Fruit fly (Drosophila melanogaster) whole organism, embryonic: ENCODE measurements around the gene CG4455.

ENCODE experiments used
- CG14667 ChIP-seq: fragments of 200-800 bp; sonication (Bioruptor generic); IDR thresholded peaks from 2 replicates; pipeline ENCODE4 v1.3.6; 2022; ENCODE audit warnings: missing biosample characterization, missing genetic modification characterization
- Dbx ChIP-seq: fragments of 200-800 bp; sonication (Bioruptor generic); IDR thresholded peaks from 3 replicates; pipeline ENCODE4 v1.3.6; 2022; ENCODE audit warnings: missing biosample characterization, missing genetic modification characterization
- Med ChIP-seq: fragments of 200-800 bp; sonication (Bioruptor generic); peaks from one replicate; lab custom pipeline; 2016; ENCODE audit warnings: missing biosample characterization, missing genetic modification characterization, mild to moderate bottlenecking, inconsistent platforms, moderate library complexity
- corto ChIP-seq: fragments of 200-800 bp; sonication (Bioruptor generic); optimal IDR thresholded peaks from 2 replicates; lab custom pipeline; 2016; ENCODE audit warnings: missing biosample characterization, mild to moderate bottlenecking, missing genetic modification characterization, moderate library complexity
- en ChIP-seq: fragments of 200-800 bp; sonication (Bioruptor generic); optimal IDR thresholded peaks from 2 replicates; lab custom pipeline; 2016; ENCODE audit warnings: missing biosample characterization, missing genetic modification characterization
- jigr1 ChIP-seq: fragments of 200-800 bp; sonication (Bioruptor generic); IDR thresholded peaks from 3 replicates; pipeline ENCODE4 v1.3.6; 2022; ENCODE audit warnings: missing biosample characterization, missing genetic modification characterization
- pros ChIP-seq: fragments of 200-800 bp; sonication (Bioruptor generic); optimal IDR thresholded peaks from 3 replicates; lab custom pipeline; 2019; ENCODE audit warnings: missing biosample characterization, mild to moderate bottlenecking, missing genetic modification characterization, moderate library complexity

dm6 chr2L:16365603-16366002 lies 12.9 kb downstream of the CG4455 start, which contains the start of gene jhamt:
- TF ChIP-seq jigr1 (GFP tag; lab: Robert Waterston, UW) = no peak
- no peak for TF ChIP-seq Dbx
- TF ChIP-seq corto (GFP tag; lab: Kevin White, UChicago) = no peak
- no peak for TF ChIP-seq CG14667 (GFP tag; lab: Robert Waterston, UW)
- no peak for TF ChIP-seq Med (GFP tag; lab: Kevin White, UChicago)
- TF ChIP-seq en (GFP tag; lab: Kevin White, UChicago) = no peak
- TF ChIP-seq pros (GFP tag; lab: Kevin White, UChicago) = no peak
